Worm (Caenorhabditis elegans) whole organism, L4/young adult: ENCODE results near the gene sri-50.

Experiments used
- W03F9.2 ChIP-seq: fragments of 150-350 bp; optimal IDR thresholded peaks from 2 replicates; lab custom pipeline; 2014; ENCODE audit warnings: missing biosample characterization, missing genetic modification characterization
- dao-5 ChIP-seq: sonication (generic microtip); optimal IDR thresholded peaks from 2 replicates; lab custom pipeline; 2016; ENCODE audit warnings: missing genotype, missing genetic modification characterization, moderate library complexity, missing compliant biosample characterization
- him-1 ChIP-seq: sonication (generic microtip); optimal IDR thresholded peaks from 2 replicates; lab custom pipeline; 2016; ENCODE audit warnings: missing genotype, missing genetic modification reagents, missing genetic modification characterization, missing compliant biosample characterization

ce11 chrII:3245836-3246235, 42.3 kb downstream of the sri-50 start, which contains the start of gene C17F4.7:
- TF ChIP-seq him-1 (tag; lab: Kevin White, UChicago): no peak
- no peak for TF ChIP-seq dao-5
- no peak for TF ChIP-seq W03F9.2 (tag; lab: Kevin White, UChicago)
